Worm (Caenorhabditis elegans) whole organism, L3 larva: Measurements from ENCODE around the gene mfsd-11.

Experiments used
- elt-2 ChIP-seq: sonication (generic microtip); optimal IDR thresholded peaks from 2 replicates; lab custom pipeline; 2016; ENCODE audit warnings: missing genetic modification reagents, mild to moderate bottlenecking, missing genetic modification characterization, missing compliant biosample characterization
- sea-2 ChIP-seq: fragments of 150-350 bp; sonication (generic microtip); optimal IDR thresholded peaks from 4 replicates; lab custom pipeline; 2014; ENCODE audit warnings: missing biosample characterization, missing genetic modification reagents, missing genetic modification characterization
- ztf-11 ChIP-seq: fragments of 150-350 bp; optimal IDR thresholded peaks from 2 replicates; lab custom pipeline; 2014; ENCODE audit warnings: missing biosample characterization, missing genetic modification characterization

DNA sequence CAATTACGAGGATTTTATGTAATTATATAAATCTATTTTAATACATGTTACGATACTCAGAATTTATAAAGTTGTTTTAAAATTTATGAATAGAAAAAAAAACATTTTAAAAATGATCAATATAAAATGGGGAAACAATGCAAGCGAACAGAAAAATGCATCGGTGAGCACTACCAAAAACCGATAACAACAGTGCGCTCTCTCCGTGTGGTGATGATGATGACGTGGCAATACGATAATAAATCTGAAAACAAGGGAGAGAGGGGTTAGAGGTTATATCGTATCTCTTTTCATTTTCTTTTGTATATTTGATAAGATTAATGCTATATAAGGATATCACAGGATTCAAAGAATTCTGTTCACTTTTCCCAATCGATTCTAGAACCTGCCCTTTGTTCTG lies 8.0 kb downstream of the mfsd-11 start:
- TF ChIP-seq ztf-11: no peak
- TF ChIP-seq elt-2 (tag; lab: Kevin White, UChicago): peak; percentile 48
- TF ChIP-seq sea-2 (GFP tag; lab: Kevin White, UChicago): no peak
